Worm (Caenorhabditis elegans): ENCODE measurements around the gene cutl-21.

- no peak for TF ChIP-seq aly-2 (tag; optimal IDR thresholded peaks at IDR 0.05)
- TF ChIP-seq elt-3 (tag; optimal IDR thresholded peaks at IDR 0.05): no peak
- TF ChIP-seq ceh-28 (tag; optimal IDR thresholded peaks at IDR 0.05): no peak
These were observed 41.0 kb upstream of the cutl-21 start, which contains the start of gene ncs-1 for ce11 chrX:963171-963570.
